Worm (Caenorhabditis elegans): ENCODE results near the gene Y25C1A.8.

Gene Y25C1A.8

DNA sequence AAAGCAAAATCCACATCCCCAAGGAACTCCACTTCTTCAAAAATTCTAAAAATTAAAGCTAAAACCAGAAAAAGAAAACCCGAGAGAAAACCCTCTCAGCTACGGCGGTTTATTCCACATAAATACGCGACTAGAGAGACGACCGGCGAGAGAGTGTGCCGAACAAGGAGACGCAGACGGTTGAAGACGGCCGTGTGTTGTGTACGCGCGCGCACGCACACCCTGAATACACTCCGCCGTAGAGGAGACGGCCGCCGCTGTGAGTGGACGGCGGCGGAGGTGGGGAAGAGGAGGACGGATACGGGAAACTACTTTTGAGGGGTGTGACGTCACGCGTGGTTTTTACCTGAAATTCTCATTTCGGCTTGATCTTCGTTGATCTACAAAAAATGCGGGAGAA lies 22.1 kb downstream of the Y25C1A.8 start:
- TF ChIP-seq nhr-11 (tag; optimal IDR thresholded peaks at IDR 0.05): no peak
- peak in 1 of 2 experiments; percentile 17 for TF ChIP-seq lin-35 (GFP tag; optimal IDR thresholded peaks at IDR 0.05)
- peak; percentile 38 for TF ChIP-seq tbx-2 (tag; optimal IDR thresholded peaks at IDR 0.05)
- TF ChIP-seq elt-2 (tag; optimal IDR thresholded peaks at IDR 0.05): no peak
- TF ChIP-seq C04F5.9 (tag; optimal IDR thresholded peaks at IDR 0.05): peak; percentile 11
- no peak for TF ChIP-seq C16A3.4 (tag; optimal IDR thresholded peaks at IDR 0.05)
- TF ChIP-seq ceh-82 (tag; optimal IDR thresholded peaks at IDR 0.05): peak in 1 of 3 experiments; percentile 28
- TF ChIP-seq mab-9 (GFP tag; IDR thresholded peaks at IDR 0.05): no peak
- TF ChIP-seq sox-4 (tag; optimal IDR thresholded peaks at IDR 0.05): no peak
- TF ChIP-seq lir-3 (tag; optimal IDR thresholded peaks at IDR 0.05; ENCODE audit: poor library complexity): no peak
- TF ChIP-seq grh-1 (GFP tag; IDR thresholded peaks at IDR 0.05): no peak
- TF ChIP-seq lin-14 (GFP tag; optimal IDR thresholded peaks at IDR 0.05): peak; percentile 67
- no peak for TF ChIP-seq lsy-2 (tag; optimal IDR thresholded peaks at IDR 0.05)
- no peak for TF ChIP-seq nhr-12 (tag; optimal IDR thresholded peaks at IDR 0.05)
- no peak for TF ChIP-seq zip-4 (GFP tag; optimal IDR thresholded peaks at IDR 0.05)
- TF ChIP-seq hlh-17 (GFP tag; optimal IDR thresholded peaks at IDR 0.05; ENCODE audit: borderline replicate concordance): no peak
- TF ChIP-seq hpl-2 (GFP tag; optimal IDR thresholded peaks at IDR 0.05): no peak
- TF ChIP-seq snu-23 (GFP tag; optimal IDR thresholded peaks at IDR 0.05): peak; percentile 55
- no peak for TF ChIP-seq nhr-28 (tag; optimal IDR thresholded peaks at IDR 0.05)
- peak in 1 of 2 experiments; percentile 6 for TF ChIP-seq ztf-11 (tag; optimal IDR thresholded peaks at IDR 0.05)
- peak; percentile 39 for TF ChIP-seq swsn-7 (tag; optimal IDR thresholded peaks at IDR 0.05)
- no peak for TF ChIP-seq pag-3 (tag; optimal IDR thresholded peaks at IDR 0.05; ENCODE audit: borderline replicate concordance, insufficient read depth)
- TF ChIP-seq ceh-63 (GFP tag; optimal IDR thresholded peaks at IDR 0.05): no peak
- TF ChIP-seq unc-62 (GFP tag; optimal IDR thresholded peaks at IDR 0.05): no peak
- no peak for TF ChIP-seq snpc-4 (tag; optimal IDR thresholded peaks at IDR 0.05)
- no peak for TF ChIP-seq C34B4.2 (tag; optimal IDR thresholded peaks at IDR 0.05)
- no peak for TF ChIP-seq mep-1 (tag; optimal IDR thresholded peaks at IDR 0.05)
- TF ChIP-seq isw-1 (GFP tag; IDR thresholded peaks at IDR 0.05): no peak
- TF ChIP-seq lin-13 (GFP tag; optimal IDR thresholded peaks at IDR 0.05): no peak
- no peak for TF ChIP-seq tlp-1 (tag; optimal IDR thresholded peaks at IDR 0.05)
- TF ChIP-seq sup-37 (GFP tag; optimal IDR thresholded peaks at IDR 0.05): no peak
- no peak for TF ChIP-seq irx-1 (tag; optimal IDR thresholded peaks at IDR 0.05)
- TF ChIP-seq nhr-19 (GFP tag; conservative IDR thresholded peaks at IDR 0.05): no peak
- TF ChIP-seq vab-15 (tag; optimal IDR thresholded peaks at IDR 0.05): no peak
- no peak for TF ChIP-seq elt-3 (tag; optimal IDR thresholded peaks at IDR 0.05)
- TF ChIP-seq Y116A8C.19 (tag; optimal IDR thresholded peaks at IDR 0.05; ENCODE audit: borderline replicate concordance): no peak
- no peak for TF ChIP-seq sptf-1 (tag; optimal IDR thresholded peaks at IDR 0.05)
- TF ChIP-seq fkh-10 (GFP tag; optimal IDR thresholded peaks at IDR 0.05): no peak
- no peak for TF ChIP-seq lin-15B (tag; optimal IDR thresholded peaks at IDR 0.05)
- TF ChIP-seq nhr-71 (tag; optimal IDR thresholded peaks at IDR 0.05): peak; percentile 36
- TF ChIP-seq fkh-8 (tag; optimal IDR thresholded peaks at IDR 0.05): peak; percentile 30
- no peak for TF ChIP-seq F16B12.6 (tag; optimal IDR thresholded peaks at IDR 0.05)
- TF ChIP-seq pax-3 (tag; optimal IDR thresholded peaks at IDR 0.05): no peak
- TF ChIP-seq aha-1 (tag; optimal IDR thresholded peaks at IDR 0.05): no peak
- TF ChIP-seq ets-5 (GFP tag; IDR thresholded peaks at IDR 0.05): no peak
- no peak for TF ChIP-seq nhr-237 (tag; optimal IDR thresholded peaks at IDR 0.05)
- TF ChIP-seq unc-98 (GFP tag; IDR thresholded peaks at IDR 0.05): no peak
- no peak for TF ChIP-seq egl-13 (tag; optimal IDR thresholded peaks at IDR 0.05)
- no peak for TF ChIP-seq nhr-85 (tag)
- peak; percentile 15 to 17 for TF ChIP-seq efl-1 (optimal IDR thresholded peaks at IDR 0.05)
- peak in 1 of 2 experiments; percentile 82 for TF ChIP-seq efl-1 (GFP tag; optimal IDR thresholded peaks at IDR 0.05 in 1 of 2)
- no peak for TF ChIP-seq ceh-90 (tag; optimal IDR thresholded peaks at IDR 0.05)
- TF ChIP-seq skn-1 (tag; optimal IDR thresholded peaks at IDR 0.05): no peak
- TF ChIP-seq lin-39 (tag; optimal IDR thresholded peaks at IDR 0.05): no peak

All from whole organism, L1 larva.